Fruit fly (Drosophila melanogaster): ENCODE results near the gene CG14313.

Gene CG14313

DNA sequence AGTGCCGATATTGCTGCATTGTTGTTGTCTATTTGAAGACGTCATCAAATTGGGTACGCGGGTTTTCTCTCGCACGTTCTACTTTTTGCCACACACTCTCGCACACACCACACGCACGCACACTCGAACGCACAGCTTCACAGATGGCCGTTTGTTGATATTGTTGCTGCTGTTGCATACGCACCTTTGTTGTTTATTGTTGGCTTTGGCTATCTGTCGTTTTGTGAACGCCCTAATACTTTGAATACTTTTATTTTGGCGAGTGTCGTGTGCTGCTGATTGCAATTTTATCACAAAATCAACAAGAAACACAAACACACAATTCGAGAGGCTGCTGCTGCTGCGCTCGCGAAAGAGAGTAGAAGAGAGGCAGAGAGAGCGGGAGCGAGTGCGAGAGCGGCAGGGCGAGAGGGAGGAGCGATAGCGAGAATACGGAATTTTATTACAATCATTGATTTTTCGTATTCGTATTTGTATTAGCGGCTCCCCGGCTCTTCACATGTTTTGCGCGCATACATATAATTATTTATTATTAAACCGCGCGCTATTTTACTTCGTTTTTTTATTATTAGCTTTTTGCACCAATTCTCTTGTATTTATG, 6.9 kb upstream of the CG14313 start (continued):
- TF ChIP-seq CG14860 (GFP tag; IDR thresholded peaks at IDR 0.05; ENCODE audit: partially characterized antibody) (no peak), sima (GFP tag; optimal IDR thresholded peaks at IDR 0.05) (peak; percentile 16), CG33213 (GFP tag; optimal IDR thresholded peaks at IDR 0.05) (peak; percentile 46), CTCF (GFP tag; optimal IDR thresholded peaks at IDR 0.05) (no peak), kni (GFP tag; optimal IDR thresholded peaks at IDR 0.05) (peak; percentile 62), Six4 (GFP tag; optimal IDR thresholded peaks at IDR 0.05) (no peak), fru (optimal IDR thresholded peaks at IDR 0.05) (no peak), Hand (GFP tag; optimal IDR thresholded peaks at IDR 0.05) (peak; percentile 49), CG18764 (GFP tag; optimal IDR thresholded peaks at IDR 0.05) (peak; percentile 41), CG30403 (GFP tag; optimal IDR thresholded peaks at IDR 0.05) (no peak), CG8290 (GFP tag; optimal IDR thresholded peaks at IDR 0.05) (no peak), CG8290 (tag; optimal IDR thresholded peaks at IDR 0.05) (peak; percentile 52 to 69), CG4328 (GFP tag; optimal IDR thresholded peaks at IDR 0.05) (peak; percentile 57), CG4854 (GFP tag; optimal IDR thresholded peaks at IDR 0.05) (peak; percentile 46), unc-4 (GFP tag; IDR thresholded peaks at IDR 0.05; ENCODE audit: partially characterized antibody) (no peak), NfI (GFP tag; optimal IDR thresholded peaks at IDR 0.05) (peak; percentile 28), CG11085 (GFP tag; IDR thresholded peaks at IDR 0.05) (no peak), sr (GFP tag; IDR thresholded peaks at IDR 0.05) (no peak), pum (GFP tag; optimal IDR thresholded peaks at IDR 0.05) (no peak), nom (GFP tag; optimal IDR thresholded peaks at IDR 0.05) (peak; percentile 49), Sin3A (optimal IDR thresholded peaks at IDR 0.05) (no peak), tio (GFP tag; optimal IDR thresholded peaks at IDR 0.05) (no peak), ap (GFP tag; IDR thresholded peaks at IDR 0.05) (no peak), Hey (tag; optimal IDR thresholded peaks at IDR 0.05) (peak; percentile 47), CG6254 (GFP tag; optimal IDR thresholded peaks at IDR 0.05) (no peak), crol (GFP tag; IDR thresholded peaks at IDR 0.05) (no peak), dysf (GFP tag; IDR thresholded peaks at IDR 0.05) (no peak), wdn (GFP tag; IDR thresholded peaks at IDR 0.05) (no peak), CG3281 (GFP tag; optimal IDR thresholded peaks at IDR 0.05) (peak; percentile 19), CG14014 (GFP tag; IDR thresholded peaks at IDR 0.05) (no peak), cad (GFP tag; optimal IDR thresholded peaks at IDR 0.05) (no peak), knrl (GFP tag; IDR thresholded peaks at IDR 0.05; ENCODE audit: partially characterized antibody) (no peak), CG4424 (GFP tag; optimal IDR thresholded peaks at IDR 0.05) (no peak), CG10321 (GFP tag; IDR thresholded peaks at IDR 0.05) (no peak), Nf-YA (GFP tag; IDR thresholded peaks at IDR 0.05) (no peak), CG17361 (GFP tag; IDR thresholded peaks at IDR 0.05) (no peak), CG17912 (GFP tag; optimal IDR thresholded peaks at IDR 0.05) (peak; percentile 35), Atf3 (GFP tag; optimal IDR thresholded peaks at IDR 0.05) (no peak), CG2202 (tag; optimal IDR thresholded peaks at IDR 0.05) (peak; percentile 61), CG32772 (GFP tag; IDR thresholded peaks at IDR 0.05) (no peak), CG1792 (GFP tag; optimal IDR thresholded peaks at IDR 0.05) (peak; percentile 76), CG15479 (GFP tag; optimal IDR thresholded peaks at IDR 0.05) (peak; percentile 98), CG4820 (GFP tag; optimal IDR thresholded peaks at IDR 0.05) (peak; percentile 10), vnd (GFP tag; IDR thresholded peaks at IDR 0.05; ENCODE audit: partially characterized antibody) (no peak), Stat92E (GFP tag; optimal IDR thresholded peaks at IDR 0.05) (peak in 1 of 3 experiments; percentile 13), Optix (GFP tag; IDR thresholded peaks at IDR 0.05) (no peak), CG14710 (tag; optimal IDR thresholded peaks at IDR 0.05) (peak; percentile 39), Hmr (GFP tag; optimal IDR thresholded peaks at IDR 0.05) (peak; percentile 42), CG32532 (GFP tag; IDR thresholded peaks at IDR 0.05) (no peak), CG9817 (tag; optimal IDR thresholded peaks at IDR 0.05) (no peak), salm (tag; optimal IDR thresholded peaks at IDR 0.05) (peak; percentile 45), gcm2 (GFP tag; optimal IDR thresholded peaks at IDR 0.05) (no peak)
